Worm (Caenorhabditis elegans): ENCODE measurements around the gene ZK1055.7.
A peak's percentile ranks its signal among the peaks of the same experiment; 100 is the strongest.

The ZK1055.7 gene

DNA sequence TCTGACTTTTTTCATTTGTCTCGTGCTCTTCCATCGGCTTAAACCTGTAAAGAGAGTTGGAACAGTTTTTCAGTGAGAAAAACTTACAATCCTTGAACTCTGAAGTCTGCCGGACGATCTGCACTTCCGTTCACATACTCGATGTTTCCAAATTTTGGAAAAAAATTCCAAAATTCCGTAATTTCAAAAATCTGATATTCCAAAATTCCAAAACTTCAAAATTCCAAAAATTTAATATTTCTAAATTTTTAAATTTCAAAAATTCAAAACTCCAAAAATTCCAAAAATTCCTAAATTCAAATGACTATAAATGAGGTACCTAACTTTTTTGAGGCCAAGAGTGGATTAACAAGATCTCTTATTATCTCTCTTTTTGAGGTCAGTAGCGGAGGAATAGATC lies 28.6 kb downstream of the ZK1055.7 start, which contains the start of gene EGAP9.4:
EGAP9.4 (plus strand) TSS at position 301 of the 400 bp plus-strand sequence.
- TF ChIP-seq snpc-4 (tag; optimal IDR thresholded peaks at IDR 0.05) (no peak), unc-62 (GFP tag; optimal IDR thresholded peaks at IDR 0.05) (no peak), elt-1 (tag; optimal IDR thresholded peaks at IDR 0.05) (no peak), ceh-82 (tag; optimal IDR thresholded peaks at IDR 0.05) (no peak), Y55F3AM.14 (GFP tag; optimal IDR thresholded peaks at IDR 0.05) (no peak), sma-3 (GFP tag; optimal IDR thresholded peaks at IDR 0.05) (no peak), nhr-77 (tag; optimal IDR thresholded peaks at IDR 0.05) (no peak), mbf-1 (tag; optimal IDR thresholded peaks at IDR 0.05) (no peak), elt-3 (tag; optimal IDR thresholded peaks at IDR 0.05) (no peak), crh-2 (tag; optimal IDR thresholded peaks at IDR 0.05) (no peak), nhr-6 (tag; optimal IDR thresholded peaks at IDR 0.05) (no peak), nhr-10 (tag; optimal IDR thresholded peaks at IDR 0.05) (no peak), C34F6.9 (tag; optimal IDR thresholded peaks at IDR 0.05) (no peak), dmd-4 (tag; optimal IDR thresholded peaks at IDR 0.05) (no peak), nhr-237 (tag; optimal IDR thresholded peaks at IDR 0.05) (no peak), peb-1 (tag; optimal IDR thresholded peaks at IDR 0.05) (no peak), sma-9 (GFP tag; optimal IDR thresholded peaks at IDR 0.05) (no peak), sma-9 (tag; optimal IDR thresholded peaks at IDR 0.05) (no peak), nhr-12 (tag; optimal IDR thresholded peaks at IDR 0.05) (no peak)

DNA sequence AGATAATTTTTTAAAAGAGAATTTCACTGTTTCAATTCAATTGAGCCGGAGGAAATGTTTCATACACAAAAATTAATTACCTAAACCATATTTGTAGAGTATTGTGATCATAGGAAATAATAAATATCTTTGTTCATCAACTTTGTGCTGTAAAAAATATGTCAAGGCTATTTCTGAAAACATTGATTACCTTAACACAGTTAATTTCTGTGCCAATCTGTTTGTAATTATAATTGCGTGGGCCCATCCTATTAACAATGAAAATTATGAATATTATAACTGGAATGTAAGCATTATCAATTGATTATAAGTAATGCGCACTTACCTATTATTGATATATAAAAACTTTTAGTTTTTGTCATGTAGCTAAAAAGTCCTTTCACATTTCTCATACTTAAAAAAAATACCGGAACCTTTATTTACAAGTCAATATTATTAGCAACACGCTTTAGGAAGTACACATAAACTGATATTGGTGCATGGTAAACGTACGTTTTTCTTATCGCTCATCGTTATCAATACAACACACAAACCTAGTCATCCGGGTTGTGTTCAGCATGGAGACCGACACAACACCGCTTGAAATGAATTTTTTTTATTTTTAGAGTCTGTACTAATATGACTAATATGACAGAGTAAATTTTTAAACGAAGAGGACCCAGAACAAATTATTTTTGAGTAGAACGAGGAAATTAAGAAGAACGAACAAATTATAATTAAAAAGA lies 29.6 kb downstream of the ZK1055.7 start, which contains the start of gene fut-2:
fut-2 (minus strand) TSS at position 485 of the 725 bp plus-strand sequence.
- TF ChIP-seq mab-5 (tag; optimal IDR thresholded peaks at IDR 0.05) (no peak), lsy-2 (tag; optimal IDR thresholded peaks at IDR 0.05) (no peak), elt-1 (tag; optimal IDR thresholded peaks at IDR 0.05) (no peak), nhr-129 (tag; optimal IDR thresholded peaks at IDR 0.05) (no peak), nhr-10 (tag; optimal IDR thresholded peaks at IDR 0.05) (no peak), crh-2 (tag; optimal IDR thresholded peaks at IDR 0.05) (peak; percentile 3), alr-1 (tag; optimal IDR thresholded peaks at IDR 0.05) (no peak), fos-1 (tag; optimal IDR thresholded peaks at IDR 0.05) (peak; percentile 98)

DNA sequence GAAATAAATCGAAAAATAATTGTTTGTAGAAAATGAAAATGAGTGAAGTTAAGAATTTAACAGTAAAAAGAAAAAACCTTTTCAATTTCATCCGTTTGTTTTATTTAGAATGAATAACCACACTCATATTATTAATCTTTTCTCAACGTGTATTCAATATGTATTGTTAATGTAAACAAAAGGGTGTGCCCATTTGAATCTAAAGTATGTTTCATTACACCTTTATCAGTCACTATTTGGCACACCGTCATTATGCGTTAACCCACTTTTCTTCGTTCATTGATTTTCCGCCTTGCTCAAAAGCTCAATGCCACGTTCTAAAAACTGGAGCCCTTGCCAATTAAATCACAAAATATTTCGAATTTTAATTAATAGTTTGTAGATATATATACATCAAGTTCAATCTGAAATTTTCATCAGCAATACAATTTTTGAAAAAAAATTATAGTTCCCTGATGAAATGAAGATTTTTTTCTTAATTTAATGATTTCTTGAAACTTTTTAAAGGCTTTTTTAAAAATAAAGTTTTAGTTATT lies 39.3 kb downstream of the ZK1055.7 start, which contains the start of gene K04A8.1:
K04A8.1 (plus strand) TSS at position 486 of the 536 bp plus-strand sequence.
- TF ChIP-seq crh-2 (tag; optimal IDR thresholded peaks at IDR 0.05), result peak; percentile 15
- peak; percentile 59 for TF ChIP-seq fos-1 (tag; optimal IDR thresholded peaks at IDR 0.05)
- no peak for TF ChIP-seq elt-1 (tag; optimal IDR thresholded peaks at IDR 0.05)

DNA sequence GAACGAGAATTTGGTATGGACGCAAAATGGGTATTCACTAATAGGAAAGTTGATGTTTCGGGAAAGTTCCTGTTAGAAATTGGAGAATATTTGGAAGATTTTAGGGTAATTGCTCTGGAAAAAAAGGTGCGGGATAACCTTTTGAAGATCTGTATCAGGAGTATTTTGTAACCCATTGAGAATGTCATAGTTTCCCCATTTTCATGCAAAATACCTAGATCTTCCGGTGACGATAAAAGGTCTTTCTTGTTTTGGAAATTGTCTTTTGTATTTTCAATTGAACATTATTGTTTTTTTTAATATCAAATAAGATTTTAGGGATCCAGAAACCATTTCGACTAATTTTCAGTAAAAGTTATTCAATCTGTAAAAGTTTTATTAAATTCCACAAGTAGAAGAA lies 43.6 kb downstream of the ZK1055.7 start, which contains the start of gene spp-19:
spp-19 (minus strand) TSS at position 101 of the 400 bp plus-strand sequence.
- no peak for TF ChIP-seq ama-1 (optimal IDR thresholded peaks at IDR 0.05)
- no peak for TF ChIP-seq gmeb-1 (tag; optimal IDR thresholded peaks at IDR 0.05)
- no peak for TF ChIP-seq mdl-1 (tag; optimal IDR thresholded peaks at IDR 0.05)
- TF ChIP-seq F13H6.1 (tag; optimal IDR thresholded peaks at IDR 0.05), result no peak
- TF ChIP-seq nhr-25 (tag; optimal IDR thresholded peaks at IDR 0.05), result no peak
- TF ChIP-seq peb-1 (tag; optimal IDR thresholded peaks at IDR 0.05), result no peak
- TF ChIP-seq nhr-237 (tag; optimal IDR thresholded peaks at IDR 0.05), result no peak
- TF ChIP-seq sma-3 (GFP tag; optimal IDR thresholded peaks at IDR 0.05), result no peak

DNA sequence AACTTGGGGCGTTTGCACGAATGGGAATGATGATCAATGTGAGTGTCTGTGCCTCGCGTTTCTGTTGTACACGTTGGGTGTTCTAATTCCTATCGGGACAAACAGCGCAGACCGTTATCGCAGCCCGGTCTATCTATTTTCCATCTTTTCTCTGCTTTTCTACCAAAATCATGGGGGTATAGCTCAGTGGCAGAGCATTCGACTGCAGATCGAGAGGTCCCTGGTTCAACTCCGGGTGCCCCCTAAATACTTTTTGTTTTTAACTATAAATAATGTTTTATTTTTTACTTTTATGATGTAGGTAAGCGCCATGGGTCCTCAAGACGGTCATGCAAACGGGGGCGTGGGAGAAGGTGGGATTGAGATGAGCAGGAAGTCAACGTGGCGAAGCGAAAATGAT lies 45.6 kb downstream of the ZK1055.7 start:
- no peak for TF ChIP-seq elt-1 (tag; optimal IDR thresholded peaks at IDR 0.05)
- TF ChIP-seq sma-9 (GFP tag; optimal IDR thresholded peaks at IDR 0.05), result peak; percentile 4
- TF ChIP-seq sma-9 (tag; optimal IDR thresholded peaks at IDR 0.05), result no peak
- TF ChIP-seq sma-3 (GFP tag; optimal IDR thresholded peaks at IDR 0.05), result peak; percentile 7
- TF ChIP-seq ztf-1 (GFP tag; conservative IDR thresholded peaks at IDR 0.05), result no peak
- no peak for TF ChIP-seq aly-2 (tag; optimal IDR thresholded peaks at IDR 0.05)
- TF ChIP-seq fos-1 (tag; optimal IDR thresholded peaks at IDR 0.05), result no peak
- no peak for TF ChIP-seq elt-3 (tag; optimal IDR thresholded peaks at IDR 0.05)
- TF ChIP-seq nhr-23 (tag; optimal IDR thresholded peaks at IDR 0.05), result no peak
- TF ChIP-seq Y55F3AM.14 (GFP tag; optimal IDR thresholded peaks at IDR 0.05), result no peak

Data from whole organism, L2 larva.